Worm (Caenorhabditis elegans) whole organism, late embryonic: ENCODE results near the gene dnj-8.

Experiments
- C08G9.2 ChIP-seq: sonication (generic microtip); optimal IDR thresholded peaks from 2 replicates; lab custom pipeline; 2016; ENCODE audit warnings: mild to moderate bottlenecking, missing genetic modification characterization, moderate library complexity, missing compliant biosample characterization
- K02D7.2 ChIP-seq: sonication (generic microtip); optimal IDR thresholded peaks from 2 replicates; lab custom pipeline; 2017; ENCODE audit warnings: mild to moderate bottlenecking, missing genetic modification characterization, missing compliant biosample characterization
- K09A11.1 ChIP-seq: sonication (generic microtip); optimal IDR thresholded peaks from 2 replicates; lab custom pipeline; 2017; ENCODE audit warnings: antibody characterized with exemption, mild to moderate bottlenecking, missing genetic modification characterization, missing compliant biosample characterization; ENCODE audit not compliant: insufficient read depth
- T23F11.4 ChIP-seq: fragments of 200-800 bp; sonication (Bioruptor generic); optimal IDR thresholded peaks from 2 replicates; lab custom pipeline; 2018; ENCODE audit warnings: mild to moderate bottlenecking, missing genetic modification characterization, missing compliant biosample characterization
- ahr-1 ChIP-seq: sonication (generic microtip); optimal IDR thresholded peaks from 2 replicates; lab custom pipeline; 2016; ENCODE audit warnings: missing genetic modification characterization, missing compliant biosample characterization
- ama-1 ChIP-seq: fragments of 150-350 bp; optimal IDR thresholded peaks from 2 replicates; lab custom pipeline; 2014
- ceh-14 ChIP-seq: sonication (generic microtip); optimal IDR thresholded peaks from 2 replicates; lab custom pipeline; 2016; ENCODE audit warnings: missing genotype, missing genetic modification characterization, missing compliant biosample characterization
- ceh-18 ChIP-seq: sonication (generic microtip); optimal IDR thresholded peaks from 2 replicates; lab custom pipeline; 2016; ENCODE audit warnings: missing genetic modification characterization, missing compliant biosample characterization
- ceh-2 ChIP-seq: sonication (generic microtip); optimal IDR thresholded peaks from 2 replicates; lab custom pipeline; 2016; ENCODE audit warnings: missing genotype, missing genetic modification characterization, missing compliant biosample characterization
- ceh-24 ChIP-seq: sonication (generic microtip); optimal IDR thresholded peaks from 2 replicates; lab custom pipeline; 2016; ENCODE audit warnings: mild to moderate bottlenecking, missing genetic modification characterization, missing compliant biosample characterization
- ceh-30 ChIP-seq: fragments of 150-350 bp; optimal IDR thresholded peaks from 2 replicates; lab custom pipeline; 2014; ENCODE audit warnings: missing biosample characterization, missing genetic modification characterization
- ceh-6 ChIP-seq: fragments of 200-800 bp; sonication (Bioruptor generic); optimal IDR thresholded peaks from 2 replicates; lab custom pipeline; 2018; ENCODE audit warnings: mild to moderate bottlenecking, missing genetic modification characterization, missing compliant biosample characterization
- ceh-9 ChIP-seq: sonication (generic microtip); optimal IDR thresholded peaks from 2 replicates; lab custom pipeline; 2016; ENCODE audit warnings: mild to moderate bottlenecking, missing genetic modification characterization, inconsistent platforms, missing compliant biosample characterization
- dmd-4 ChIP-seq: sonication (generic microtip); optimal IDR thresholded peaks from 2 replicates; lab custom pipeline; 2016; ENCODE audit warnings: borderline replicate concordance, missing genetic modification characterization, missing compliant biosample characterization
- dve-1 ChIP-seq: sonication (generic microtip); optimal IDR thresholded peaks from 2 replicates; lab custom pipeline; 2017; ENCODE audit warnings: antibody characterized with exemption, mild to moderate bottlenecking, missing genetic modification characterization, missing compliant biosample characterization
- ets-4 ChIP-seq: sonication (generic microtip); optimal IDR thresholded peaks from 2 replicates; lab custom pipeline; 2016; ENCODE audit warnings: missing genetic modification characterization, missing compliant biosample characterization
- eyg-1 ChIP-seq: sonication (generic microtip); optimal IDR thresholded peaks from 2 replicates; lab custom pipeline; 2016; ENCODE audit warnings: missing genotype, missing genetic modification characterization, missing compliant biosample characterization
- fax-1 ChIP-seq: sonication (generic microtip); optimal IDR thresholded peaks from 2 replicates; lab custom pipeline; 2016; ENCODE audit warnings: missing genotype, missing genetic modification characterization, missing compliant biosample characterization
- hlh-15 ChIP-seq: sonication (generic microtip); optimal IDR thresholded peaks from 2 replicates; lab custom pipeline; 2016; ENCODE audit warnings: missing genetic modification characterization, missing compliant biosample characterization
- hlh-30 ChIP-seq: sonication (generic microtip); optimal IDR thresholded peaks from 2 replicates; lab custom pipeline; 2017; ENCODE audit warnings: antibody characterized with exemption, missing genetic modification characterization, missing compliant biosample characterization; ENCODE audit not compliant: insufficient read depth
- lim-6 ChIP-seq: sonication (generic microtip); optimal IDR thresholded peaks from 2 replicates; lab custom pipeline; 2016; ENCODE audit warnings: missing genetic modification characterization, missing compliant biosample characterization
- lin-11 ChIP-seq: fragments of 200-800 bp; sonication (Bioruptor generic); optimal IDR thresholded peaks from 2 replicates; lab custom pipeline; 2018; ENCODE audit warnings: mild to moderate bottlenecking, missing genetic modification characterization, missing compliant biosample characterization
- nfya-1 ChIP-seq: sonication (generic microtip); optimal IDR thresholded peaks from 2 replicates; lab custom pipeline; 2017; ENCODE audit warnings: missing genetic modification characterization, mild to moderate bottlenecking, missing compliant biosample characterization, antibody characterized with exemption, moderate library complexity
- nhr-11 ChIP-seq: fragments of 150-350 bp; optimal IDR thresholded peaks from 2 replicates; lab custom pipeline; 2014; ENCODE audit warnings: missing biosample characterization, missing genetic modification characterization
- npax-4 ChIP-seq: sonication (generic microtip); optimal IDR thresholded peaks from 2 replicates; lab custom pipeline; 2016; ENCODE audit warnings: missing genetic modification characterization, missing compliant biosample characterization
- pag-3 ChIP-seq: sonication (generic microtip); optimal IDR thresholded peaks from 2 replicates; lab custom pipeline; 2016; ENCODE audit warnings: missing compliant biosample characterization, missing genetic modification characterization, borderline replicate concordance
- pat-9 ChIP-seq: fragments of 200-800 bp; sonication (Bioruptor generic); optimal IDR thresholded peaks from 2 replicates; lab custom pipeline; 2018; ENCODE audit warnings: mild to moderate bottlenecking, missing genetic modification characterization, moderate library complexity, missing compliant biosample characterization
- pax-1 ChIP-seq: fragments of 150-350 bp; optimal IDR thresholded peaks from 2 replicates; lab custom pipeline; 2014; ENCODE audit warnings: missing biosample characterization, missing genetic modification characterization
- pha-2 ChIP-seq: sonication (generic microtip); optimal IDR thresholded peaks from 2 replicates; lab custom pipeline; 2017; ENCODE audit warnings: mild to moderate bottlenecking, missing genetic modification characterization, missing compliant biosample characterization
- pha-4 ChIP-seq: fragments of 150-350 bp; optimal IDR thresholded peaks from 2 replicates; lab custom pipeline; 2018; ENCODE audit warnings: missing biosample characterization, missing genetic modification reagents, missing genetic modification characterization
- ref-2 ChIP-seq: sonication (generic microtip); optimal IDR thresholded peaks from 2 replicates; lab custom pipeline; 2016; ENCODE audit warnings: missing genetic modification characterization, missing compliant biosample characterization
- sox-4 ChIP-seq: sonication (generic microtip); optimal IDR thresholded peaks from 2 replicates; lab custom pipeline; 2017; ENCODE audit warnings: mild to moderate bottlenecking, missing genetic modification characterization, inconsistent platforms, missing compliant biosample characterization
- tbx-2 ChIP-seq: sonication (generic microtip); optimal IDR thresholded peaks from 2 replicates; lab custom pipeline; 2016; ENCODE audit warnings: missing genetic modification characterization, missing compliant biosample characterization
- tbx-7 ChIP-seq: sonication (generic microtip); optimal IDR thresholded peaks from 2 replicates; lab custom pipeline; 2016; ENCODE audit warnings: missing genotype, missing genetic modification characterization, missing compliant biosample characterization
- unc-3 ChIP-seq, 2 experiments: fragments of 200-800 bp in 1 of 2; sonication (Bioruptor generic) in 1 of 2; sonication (generic microtip) in 1 of 2; conservative IDR thresholded peaks in 1 of 2; optimal IDR thresholded peaks in 1 of 2; 2 replicates each; pipeline versions ENCODE4 v1.3.6 to Lab custom; 2016 to 2022; ENCODE audit warnings: missing compliant biosample characterization in 2 of 2, missing genetic modification characterization in 2 of 2, missing genetic modification reagents in 1 of 2
- unc-55 ChIP-seq: sonication (generic microtip); optimal IDR thresholded peaks from 2 replicates; lab custom pipeline; 2017; ENCODE audit warnings: missing biosample characterization, missing genetic modification reagents, missing genetic modification characterization
- unc-86 ChIP-seq: sonication (generic microtip); optimal IDR thresholded peaks from 2 replicates; lab custom pipeline; 2016; ENCODE audit warnings: missing genetic modification characterization, missing compliant biosample characterization
- zip-5 ChIP-seq: sonication (generic microtip); optimal IDR thresholded peaks from 2 replicates; lab custom pipeline; 2016; ENCODE audit warnings: missing genetic modification characterization, missing compliant biosample characterization
- ztf-16 ChIP-seq: sonication (generic microtip); optimal IDR thresholded peaks from 2 replicates; lab custom pipeline; 2017; ENCODE audit warnings: missing genetic modification characterization, missing compliant biosample characterization

dnj-8 gene

DNA sequence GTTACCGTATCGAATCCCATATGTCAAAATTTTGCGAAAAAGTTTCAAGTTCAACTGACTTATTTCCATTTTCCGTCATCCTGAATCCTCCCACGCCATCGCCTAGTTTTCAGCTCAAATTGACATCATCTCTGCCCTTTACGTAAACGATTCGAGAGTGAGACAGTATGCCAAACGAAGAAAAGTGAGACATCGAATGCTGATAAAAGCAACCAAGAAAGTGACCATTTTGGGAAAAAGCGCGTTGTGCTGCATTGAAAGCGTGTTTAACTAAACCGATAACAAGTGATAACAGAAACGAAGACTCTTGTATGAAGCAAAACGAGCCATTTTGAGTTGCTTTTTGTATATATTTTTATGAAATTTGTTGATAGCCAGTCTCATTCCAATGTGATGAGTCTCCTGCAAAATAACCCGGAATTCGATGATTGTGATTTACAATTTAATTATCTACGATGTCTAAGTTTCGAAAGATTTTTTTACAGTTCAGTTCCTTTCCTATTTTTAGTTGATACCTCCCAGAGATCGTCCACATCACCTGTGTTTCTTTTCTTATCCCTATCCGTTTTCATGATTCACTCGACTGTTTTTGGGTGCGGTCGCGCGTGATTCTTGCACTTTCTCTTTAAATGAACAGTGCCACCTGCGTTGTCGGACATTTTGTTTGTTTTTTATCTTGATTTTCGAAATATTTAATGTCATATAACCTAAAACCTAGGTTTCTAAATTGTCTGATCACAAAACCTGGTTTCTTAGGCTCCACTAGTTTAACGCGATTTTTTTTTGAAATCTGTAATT lies 17.6 kb upstream of the dnj-8 start:
- TF ChIP-seq pha-4 (tag; lab: Kevin White, UChicago) (no peak), fax-1 (no peak), ahr-1 (tag; lab: Kevin White, UChicago) (no peak), ceh-9 (tag; lab: Kevin White, UChicago) (no peak), ceh-2 (tag; lab: Kevin White, UChicago) (no peak), pha-2 (tag; lab: Kevin White, UChicago) (no peak), ceh-24 (tag; lab: Kevin White, UChicago) (no peak), ama-1 (no peak)

DNA sequence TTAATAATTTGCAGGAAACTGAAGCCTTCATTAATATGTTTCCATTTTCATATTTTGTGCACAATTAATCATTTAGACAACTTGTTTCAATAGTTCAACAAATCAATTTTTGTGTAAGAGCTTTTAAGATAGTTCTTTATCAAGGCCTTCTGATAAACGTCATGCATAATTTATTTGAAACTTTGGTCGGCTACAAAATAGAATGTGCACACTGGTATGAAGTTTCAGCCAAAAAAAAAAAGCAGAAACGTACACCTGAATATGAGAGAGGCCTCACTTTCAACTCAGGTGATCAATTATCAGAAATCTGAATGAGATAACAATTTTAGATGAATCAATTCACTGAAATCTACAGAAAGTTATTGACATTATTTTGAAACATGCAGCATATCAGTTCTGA lies 16.6 kb upstream of the dnj-8 start:
- TF ChIP-seq npax-4: no peak
- no peak for TF ChIP-seq nhr-11
- TF ChIP-seq ceh-2 (tag; lab: Kevin White, UChicago): no peak
- TF ChIP-seq pat-9 (tag; lab: Kevin White, UChicago): no peak
- TF ChIP-seq dmd-4 (tag; lab: Kevin White, UChicago): no peak
- TF ChIP-seq lin-11 (tag; lab: Kevin White, UChicago): no peak
- TF ChIP-seq ceh-6 (GFP tag; lab: Kevin White, UChicago): no peak
- no peak for TF ChIP-seq ceh-30 (tag; lab: Kevin White, UChicago)
- TF ChIP-seq unc-55: no peak
- no peak for TF ChIP-seq unc-3 (GFP tag; conservative IDR thresholded peaks at IDR 0.05; lab: Robert Waterston, UW)
- no peak for TF ChIP-seq unc-3 (tag; optimal IDR thresholded peaks at IDR 0.05; lab: Kevin White, UChicago)
- no peak for TF ChIP-seq hlh-30
- no peak for TF ChIP-seq ztf-16 (tag; lab: Kevin White, UChicago)
- TF ChIP-seq sox-4 (tag; lab: Kevin White, UChicago): no peak
- no peak for TF ChIP-seq C08G9.2 (tag; lab: Kevin White, UChicago)

DNA sequence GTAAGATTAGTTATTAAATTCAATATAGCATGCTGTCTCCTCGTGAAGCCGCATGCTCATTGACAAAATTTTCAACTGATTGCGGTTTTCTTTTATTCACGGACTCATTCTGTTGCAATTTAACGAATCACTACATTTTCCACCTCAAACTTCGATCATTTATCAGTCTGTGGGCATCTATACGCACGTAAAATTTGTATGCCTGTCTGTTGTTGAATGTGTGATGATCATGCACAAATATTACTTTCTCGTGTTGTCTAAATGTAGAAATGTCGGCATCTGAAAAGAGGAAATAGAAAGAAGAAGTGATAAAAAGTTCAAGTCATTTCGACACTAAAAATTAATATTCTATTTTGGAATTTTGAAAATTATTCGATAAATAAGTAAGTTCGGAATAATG lies 14.7 kb upstream of the dnj-8 start:
- no peak for TF ChIP-seq unc-3 (GFP tag; conservative IDR thresholded peaks at IDR 0.05; lab: Robert Waterston, UW)
- TF ChIP-seq unc-3 (tag; optimal IDR thresholded peaks at IDR 0.05; lab: Kevin White, UChicago): no peak
- TF ChIP-seq K09A11.1 (tag; lab: Kevin White, UChicago): no peak
- TF ChIP-seq tbx-2 (tag; lab: Kevin White, UChicago): no peak
- no peak for TF ChIP-seq ets-4 (tag; lab: Kevin White, UChicago)
- TF ChIP-seq lim-6 (tag; lab: Kevin White, UChicago): no peak
- no peak for TF ChIP-seq pha-2 (tag; lab: Kevin White, UChicago)
- TF ChIP-seq ref-2 (tag; lab: Kevin White, UChicago): no peak
- no peak for TF ChIP-seq lin-11 (tag; lab: Kevin White, UChicago)
- TF ChIP-seq hlh-15 (tag; lab: Kevin White, UChicago): no peak
- no peak for TF ChIP-seq pat-9 (tag; lab: Kevin White, UChicago)
- no peak for TF ChIP-seq tbx-7

DNA sequence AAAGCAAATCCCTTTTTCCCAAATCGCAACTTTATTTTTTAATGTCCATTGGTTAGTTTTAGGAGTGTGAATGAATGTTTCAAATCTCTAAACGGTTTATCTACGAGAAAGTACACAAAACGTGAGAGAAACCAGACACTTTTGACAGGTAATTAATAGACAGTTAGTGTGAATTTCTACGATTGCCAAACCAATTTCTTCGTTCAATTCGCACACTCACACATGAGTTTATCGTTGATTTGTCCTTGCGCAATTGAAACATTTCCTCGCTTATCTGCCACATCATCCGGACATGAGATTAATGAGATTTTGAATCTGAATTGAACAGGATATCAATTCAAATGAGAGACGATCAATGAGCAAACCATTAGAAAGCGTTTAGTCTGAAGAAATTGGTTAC lies 12.4 kb upstream of the dnj-8 start:
- TF ChIP-seq dve-1: no peak
- TF ChIP-seq K02D7.2 (tag; lab: Kevin White, UChicago): no peak
- no peak for TF ChIP-seq ama-1
- no peak for TF ChIP-seq pag-3 (tag; lab: Kevin White, UChicago)
- TF ChIP-seq ceh-18: no peak
- TF ChIP-seq ceh-30 (tag; lab: Kevin White, UChicago): no peak
- TF ChIP-seq pax-1: no peak
- TF ChIP-seq nfya-1: no peak
- TF ChIP-seq unc-86 (tag; lab: Kevin White, UChicago): no peak
- TF ChIP-seq eyg-1 (tag; lab: Kevin White, UChicago): no peak
- TF ChIP-seq zip-5 (tag; lab: Kevin White, UChicago): no peak
- no peak for TF ChIP-seq ceh-14 (tag; lab: Kevin White, UChicago)
- TF ChIP-seq T23F11.4 (GFP tag; lab: Kevin White, UChicago): no peak
